Worm (Caenorhabditis elegans): ENCODE results near the gene snf-10.

- TF ChIP-seq ama-1 (optimal IDR thresholded peaks at IDR 0.05) (no peak), pha-4 (tag; optimal IDR thresholded peaks at IDR 0.05) (no peak), madf-2 (tag; optimal IDR thresholded peaks at IDR 0.05) (no peak), nhr-11 (tag; optimal IDR thresholded peaks at IDR 0.05) (no peak), pros-1 (tag; optimal IDR thresholded peaks at IDR 0.05) (no peak), T23F11.4 (GFP tag; optimal IDR thresholded peaks at IDR 0.05) (no peak), sox-2 (GFP tag; IDR thresholded peaks at IDR 0.05) (no peak), nhr-232 (tag; optimal IDR thresholded peaks at IDR 0.05) (no peak), unc-55 (GFP tag; optimal IDR thresholded peaks at IDR 0.05) (no peak)
Observed at ce11 chrV:10462066-10462465, 21.4 kb upstream of the snf-10 start, which contains the start of gene chw-1.

Measured in whole organism, late embryonic.